Worm (Caenorhabditis elegans) whole organism, late embryonic: Measurements from ENCODE around the gene srg-30.

ENCODE experiments used
- ahr-1 ChIP-seq: sonication (generic microtip); optimal IDR thresholded peaks from 2 replicates; lab custom pipeline; 2016; ENCODE audit warnings: missing genetic modification characterization, missing compliant biosample characterization
- ceh-45 ChIP-seq: fragments of 200-800 bp; sonication (Bioruptor generic); IDR thresholded peaks from 2 replicates; pipeline ENCODE4 v1.3.6; 2022; ENCODE audit warnings: missing genetic modification reagents, missing genetic modification characterization, missing compliant biosample characterization
- elt-2 ChIP-seq: sonication (generic microtip); optimal IDR thresholded peaks from 2 replicates; lab custom pipeline; 2016; ENCODE audit warnings: missing genetic modification reagents, missing genetic modification characterization, missing compliant biosample characterization
- fkh-6 ChIP-seq: sonication (generic microtip); optimal IDR thresholded peaks from 2 replicates; lab custom pipeline; 2016; ENCODE audit warnings: missing genetic modification characterization, missing compliant biosample characterization
- hlh-8 ChIP-seq: sonication (generic microtip); optimal IDR thresholded peaks from 2 replicates; lab custom pipeline; 2016; ENCODE audit warnings: missing genotype, missing genetic modification characterization, missing compliant biosample characterization
- nfya-1 ChIP-seq: sonication (generic microtip); optimal IDR thresholded peaks from 2 replicates; lab custom pipeline; 2017; ENCODE audit warnings: missing genetic modification characterization, mild to moderate bottlenecking, missing compliant biosample characterization, antibody characterized with exemption, moderate library complexity
- pqm-1 ChIP-seq: sonication (generic microtip); optimal IDR thresholded peaks from 2 replicates; lab custom pipeline; 2016; ENCODE audit warnings: missing genetic modification characterization, missing compliant biosample characterization

- TF ChIP-seq fkh-6 (tag; lab: Kevin White, UChicago) = no peak
- TF ChIP-seq ceh-45 = no peak
- TF ChIP-seq nfya-1 (tag; lab: Kevin White, UChicago) = no peak
- TF ChIP-seq pqm-1 (tag; lab: Kevin White, UChicago) = no peak
- TF ChIP-seq hlh-8 (tag; lab: Kevin White, UChicago) = no peak
- no peak for TF ChIP-seq elt-2 (tag; lab: Kevin White, UChicago)
- no peak for TF ChIP-seq ahr-1
Measured at ce11 chrV:6767576-6767975, 49.4 kb upstream of the srg-30 start.
